Worm (Caenorhabditis elegans): Measurements from ENCODE around the gene F17C11.12.

DNA sequence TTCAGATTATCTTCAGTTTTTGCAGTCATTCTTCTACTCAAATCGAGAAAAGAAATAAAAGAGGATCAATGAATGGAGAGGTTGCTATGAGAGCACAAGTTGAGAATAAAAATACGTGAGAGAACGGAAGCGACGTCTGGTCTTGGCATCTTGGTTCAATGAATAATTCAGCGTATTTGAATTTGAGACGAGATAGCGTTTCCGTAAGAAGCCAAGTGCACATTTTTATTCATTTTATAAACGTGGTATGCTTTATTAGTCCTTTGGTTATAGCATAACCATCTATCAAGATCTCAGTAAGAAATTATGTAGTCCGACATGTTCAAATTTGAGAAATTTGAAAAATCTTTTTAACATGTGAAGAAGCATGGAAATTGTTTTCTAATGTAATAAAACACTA is 18.3 kb downstream of the F17C11.12 start, which contains the start of gene F58B4.2:
- no peak for TF ChIP-seq ceh-82 (tag; optimal IDR thresholded peaks at IDR 0.05)
- no peak for TF ChIP-seq hlh-30 (tag; optimal IDR thresholded peaks at IDR 0.05; ENCODE audit: insufficient read depth)
- no peak for TF ChIP-seq nhr-237 (tag; optimal IDR thresholded peaks at IDR 0.05)

Data from whole organism, L4 larva.